Worm (Caenorhabditis elegans): ENCODE data around the gene Y57A10A.13.

- TF ChIP-seq hpl-2 (GFP tag; optimal IDR thresholded peaks at IDR 0.05) (no peak), unc-62 (GFP tag; optimal IDR thresholded peaks at IDR 0.05) (no peak), nhr-237 (tag; optimal IDR thresholded peaks at IDR 0.05) (no peak), lin-13 (GFP tag; optimal IDR thresholded peaks at IDR 0.05) (no peak), ceh-82 (tag; optimal IDR thresholded peaks at IDR 0.05) (no peak), ama-1 (optimal IDR thresholded peaks at IDR 0.05) (no peak)
These were observed 15.1 kb downstream of the Y57A10A.13 start for ce11 chrII:12169487-12170128.

Data from whole organism, L1 larva.